Fruit fly (Drosophila melanogaster) whole organism, embryonic: ENCODE results near the gene eIF4H2.

Source experiments
- Aef1 ChIP-seq: fragments of 200-800 bp; sonication (Bioruptor generic); IDR thresholded peaks from 3 replicates; pipeline ENCODE4 v1.3.6; 2022; ENCODE audit warnings: missing biosample characterization, missing genetic modification characterization
- CG11695 ChIP-seq: fragments of 200-800 bp; sonication (Bioruptor generic); IDR thresholded peaks from 3 replicates; pipeline ENCODE4 v1.3.6; 2022; ENCODE audit warnings: missing biosample characterization, missing genetic modification characterization
- CG14441 ChIP-seq: fragments of 200-800 bp; sonication (Bioruptor generic); IDR thresholded peaks from 2 replicates; pipeline ENCODE4 v1.3.6; 2022; ENCODE audit warnings: missing biosample characterization, missing genetic modification characterization
- CG15269 ChIP-seq: fragments of 200-800 bp; sonication (Bioruptor generic); optimal IDR thresholded peaks from 2 replicates; lab custom pipeline; 2018; ENCODE audit warnings: missing biosample characterization, mild to moderate bottlenecking, missing genetic modification characterization, moderate library complexity
- CG1602 ChIP-seq: fragments of 200-800 bp; sonication (Bioruptor generic); optimal IDR thresholded peaks from 3 replicates; lab custom pipeline; 2016; ENCODE audit warnings: missing biosample characterization, missing genetic modification characterization
- CG17328 ChIP-seq: fragments of 200-800 bp; sonication (Bioruptor generic); IDR thresholded peaks from 2 replicates; pipeline ENCODE4 v1.3.6; 2022; ENCODE audit warnings: missing biosample characterization, missing genetic modification characterization
- CG18599 ChIP-seq: fragments of 200-800 bp; sonication (Bioruptor generic); optimal IDR thresholded peaks from 3 replicates; lab custom pipeline; 2017; ENCODE audit warnings: missing biosample characterization, missing genetic modification characterization, mild to moderate bottlenecking, moderate library complexity, missing genetic modification reagents
- CG2202 ChIP-seq: fragments of 200-800 bp; sonication (Bioruptor generic); optimal IDR thresholded peaks from 2 replicates; lab custom pipeline; 2018; ENCODE audit warnings: missing biosample characterization, mild to moderate bottlenecking, missing genetic modification characterization
- CG2678 ChIP-seq: fragments of 200-800 bp; sonication (Bioruptor generic); optimal IDR thresholded peaks from 3 replicates; lab custom pipeline; 2019; ENCODE audit warnings: missing biosample characterization, mild to moderate bottlenecking, missing genetic modification characterization, moderate library complexity
- CG30403 ChIP-seq: fragments of 200-800 bp; sonication (Bioruptor generic); optimal IDR thresholded peaks from 3 replicates; lab custom pipeline; 2016; ENCODE audit warnings: missing biosample characterization, missing genetic modification characterization
- CG31441 ChIP-seq: fragments of 200-800 bp; sonication (Bioruptor generic); IDR thresholded peaks from 2 replicates; pipeline ENCODE4 v1.3.6; 2022; ENCODE audit warnings: missing biosample characterization, missing genetic modification characterization
- CG3281 ChIP-seq: fragments of 200-800 bp; sonication (Bioruptor generic); optimal IDR thresholded peaks from 3 replicates; lab custom pipeline; 2017; ENCODE audit warnings: missing biosample characterization, mild to moderate bottlenecking, missing genetic modification characterization
- CG3726 ChIP-seq: fragments of 200-800 bp; sonication (Bioruptor generic); IDR thresholded peaks from 3 replicates; pipeline ENCODE4, ENCODE4 v1.3.6; 2022; ENCODE audit warnings: missing biosample characterization, missing genetic modification characterization
- CG3847 ChIP-seq: fragments of 200-800 bp; sonication (Bioruptor generic); IDR thresholded peaks from 2 replicates; pipeline ENCODE4 v1.3.6; 2022; ENCODE audit warnings: missing biosample characterization, missing genetic modification characterization
- CG4404 ChIP-seq: fragments of 200-800 bp; sonication (Bioruptor generic); IDR thresholded peaks from 2 replicates; pipeline ENCODE4 v1.3.6; 2022; ENCODE audit warnings: missing biosample characterization, missing genetic modification characterization
- CG7556 ChIP-seq: fragments of 200-800 bp; sonication (Bioruptor generic); optimal IDR thresholded peaks from 2 replicates; lab custom pipeline; 2017; ENCODE audit warnings: missing biosample characterization, mild to moderate bottlenecking, missing genetic modification characterization
- CG8765 ChIP-seq: fragments of 200-800 bp; sonication (Bioruptor generic); IDR thresholded peaks from 2 replicates; pipeline ENCODE4 v1.3.6; 2022; ENCODE audit warnings: missing biosample characterization, missing genetic modification characterization
- Deaf1 ChIP-seq: fragments of 200-800 bp; optimal IDR thresholded peaks from 3 replicates; lab custom pipeline; 2019; ENCODE audit warnings: missing biosample characterization, mild to moderate bottlenecking, missing genetic modification characterization, moderate library complexity
- Dref ChIP-seq: fragments of 200-800 bp; sonication (Bioruptor generic); IDR thresholded peaks from 2 replicates; pipeline ENCODE4 v1.3.6; 2022; ENCODE audit warnings: missing biosample characterization, missing genetic modification characterization
- Ets65A ChIP-seq: fragments of 200-800 bp; sonication (Bioruptor generic); peaks from one replicate; lab custom pipeline; 2016; ENCODE audit warnings: missing biosample characterization, missing genetic modification characterization
- Fer3 ChIP-seq: fragments of 200-800 bp; sonication (Bioruptor generic); optimal IDR thresholded peaks from 2 replicates; lab custom pipeline; 2018; ENCODE audit warnings: missing biosample characterization, mild to moderate bottlenecking, missing genetic modification characterization, moderate library complexity
- H2.0 ChIP-seq: fragments of 200-800 bp; sonication (Bioruptor generic); IDR thresholded peaks from 2 replicates; pipeline ENCODE4 v1.3.6; 2022; ENCODE audit warnings: missing biosample characterization, missing genetic modification characterization
- HHEX ChIP-seq: fragments of 200-800 bp; sonication (Bioruptor generic); optimal IDR thresholded peaks from 3 replicates; lab custom pipeline; 2017; ENCODE audit warnings: missing biosample characterization, mild to moderate bottlenecking, missing genetic modification characterization, missing genetic modification reagents
- HLH54F ChIP-seq: fragments of 200-800 bp; sonication (Bioruptor generic); optimal IDR thresholded peaks from 3 replicates; lab custom pipeline; 2016; ENCODE audit warnings: missing biosample characterization, missing genetic modification characterization
- HmgD ChIP-seq: fragments of 200-800 bp; sonication (Bioruptor generic); optimal IDR thresholded peaks from 3 replicates; lab custom pipeline; 2016; ENCODE audit warnings: missing biosample characterization, missing genetic modification characterization
- Hmx ChIP-seq: fragments of 200-800 bp; sonication (Bioruptor generic); optimal IDR thresholded peaks from 2 replicates; lab custom pipeline; 2016; ENCODE audit warnings: missing biosample characterization, missing genetic modification characterization
- Oli ChIP-seq: fragments of 200-800 bp; sonication (Bioruptor generic); optimal IDR thresholded peaks from 2 replicates; lab custom pipeline; 2018; ENCODE audit warnings: missing biosample characterization, mild to moderate bottlenecking, missing genetic modification characterization, moderate library complexity
- Optix ChIP-seq: fragments of 200-800 bp; sonication (Bioruptor generic); IDR thresholded peaks from 3 replicates; pipeline ENCODE4 v1.3.6; 2022; ENCODE audit warnings: missing biosample characterization, missing genetic modification characterization
- Scr ChIP-seq: fragments of 200-800 bp; sonication (Bioruptor generic); IDR thresholded peaks from 2 replicates; pipeline ENCODE4 v1.3.6; 2022; ENCODE audit warnings: missing biosample characterization, missing genetic modification characterization; ENCODE audit not compliant: partially characterized antibody
- Sox100B ChIP-seq: fragments of 200-800 bp; sonication (Bioruptor generic); optimal IDR thresholded peaks from 3 replicates; lab custom pipeline; 2018; ENCODE audit warnings: missing biosample characterization, mild to moderate bottlenecking, missing genetic modification characterization
- Vsx1 ChIP-seq: fragments of 200-800 bp; sonication (Bioruptor generic); optimal IDR thresholded peaks from 2 replicates; lab custom pipeline; 2017; ENCODE audit warnings: missing biosample characterization, mild to moderate bottlenecking, missing genetic modification characterization, missing genetic modification reagents
- bsh ChIP-seq, 2 experiments: fragments of 200-800 bp; sonication (Bioruptor generic); optimal IDR thresholded peaks; 2 replicates each; lab custom pipeline; 2017 to 2018; ENCODE audit warnings: mild to moderate bottlenecking in 2 of 2, missing biosample characterization in 2 of 2, missing genetic modification characterization in 2 of 2, moderate library complexity in 1 of 2
- cg ChIP-seq: fragments of 200-800 bp; sonication (Bioruptor generic); optimal IDR thresholded peaks from 3 replicates; lab custom pipeline; 2019; ENCODE audit warnings: missing biosample characterization, mild to moderate bottlenecking, missing genetic modification characterization, moderate library complexity
- ci ChIP-seq: fragments of 200-800 bp; sonication (Bioruptor generic); IDR thresholded peaks from 3 replicates; pipeline ENCODE4 v1.3.6; 2022; ENCODE audit warnings: missing biosample characterization, missing genetic modification characterization
- ems ChIP-seq: fragments of 200-800 bp; sonication (Bioruptor generic); optimal IDR thresholded peaks from 3 replicates; lab custom pipeline; 2016; ENCODE audit warnings: missing biosample characterization, missing genetic modification characterization
- exex ChIP-seq: fragments of 200-800 bp; sonication (Bioruptor generic); optimal IDR thresholded peaks from 4 replicates; lab custom pipeline; 2018; ENCODE audit warnings: missing biosample characterization, mild to moderate bottlenecking, missing genetic modification characterization, moderate library complexity
- fd64A ChIP-seq: fragments of 200-800 bp; sonication (Bioruptor generic); optimal IDR thresholded peaks from 3 replicates; lab custom pipeline; 2018; ENCODE audit warnings: missing biosample characterization, mild to moderate bottlenecking, missing genetic modification characterization
- gem ChIP-seq: fragments of 200-800 bp; sonication (Bioruptor generic); optimal IDR thresholded peaks from 2 replicates; lab custom pipeline; 2019; ENCODE audit warnings: missing biosample characterization, mild to moderate bottlenecking, missing genetic modification characterization, moderate library complexity
- ind ChIP-seq: fragments of 200-800 bp; sonication (Bioruptor generic); optimal IDR thresholded peaks from 3 replicates; lab custom pipeline; 2016; ENCODE audit warnings: missing biosample characterization, missing genetic modification characterization
- inv ChIP-seq: fragments of 200-800 bp; sonication (Bioruptor generic); IDR thresholded peaks from 2 replicates; pipeline ENCODE4 v1.3.6; 2022; ENCODE audit warnings: missing biosample characterization, missing genetic modification characterization; ENCODE audit not compliant: partially characterized antibody
- lmd ChIP-seq: fragments of 200-800 bp; sonication (Bioruptor generic); IDR thresholded peaks from 2 replicates; pipeline ENCODE4 v1.3.6; 2022; ENCODE audit warnings: missing biosample characterization, missing genetic modification characterization
- nom ChIP-seq: fragments of 200-800 bp; sonication (Bioruptor generic); optimal IDR thresholded peaks from 2 replicates; lab custom pipeline; 2017; ENCODE audit warnings: missing biosample characterization, missing genetic modification characterization, mild to moderate bottlenecking, moderate library complexity, missing genetic modification reagents
- phol ChIP-seq: fragments of 200-800 bp; sonication (Bioruptor generic); optimal IDR thresholded peaks from 3 replicates; lab custom pipeline; 2018; ENCODE audit warnings: missing biosample characterization, mild to moderate bottlenecking, missing genetic modification characterization, moderate library complexity
- prd ChIP-seq, 3 experiments: fragments of >200 bp in 2 of 3; fragments of 200-800 bp in 1 of 3; sonication (Bioruptor generic) in 1 of 3; optimal IDR thresholded peaks in 2 of 3; IDR thresholded peaks in 1 of 3; 2 replicates in 2 of 3; 3 replicates in 1 of 3; pipeline versions ENCODE4 v1.3.6 to Lab custom; 2017 to 2022; ENCODE audit warnings: missing biosample characterization in 1 of 3, missing genetic modification characterization in 1 of 3
- row ChIP-seq: fragments of 200-800 bp; sonication (Bioruptor generic); IDR thresholded peaks from 3 replicates; pipeline ENCODE4 v1.3.6; 2022; ENCODE audit warnings: missing biosample characterization, missing genetic modification characterization
- schlank ChIP-seq: fragments of 200-800 bp; sonication (Bioruptor generic); optimal IDR thresholded peaks from 2 replicates; lab custom pipeline; 2018; ENCODE audit warnings: missing biosample characterization, mild to moderate bottlenecking, missing genetic modification characterization
- sens ChIP-seq: fragments of 200-800 bp; sonication (Bioruptor generic); peaks from one replicate; lab custom pipeline; 2016; ENCODE audit warnings: missing biosample characterization, missing genetic modification characterization
- slbo ChIP-seq: fragments of 200-800 bp; sonication (Bioruptor generic); IDR thresholded peaks from 2 replicates; pipeline ENCODE4 v1.3.6; 2022; ENCODE audit warnings: missing biosample characterization, missing genetic modification characterization
- ttk ChIP-seq: fragments of 200-800 bp; sonication (Bioruptor generic); IDR thresholded peaks from 2 replicates; pipeline ENCODE4 v2.1.2; 2022; ENCODE audit warnings: missing biosample characterization, missing genetic modification characterization

The eIF4H2 gene

dm6 chr3R:30709270-30709669, 16.6 kb upstream of the eIF4H2 start (continued):
- 0 out of 3 replicates have a peak, but pooled peaks have one; percentile 25 for TF ChIP-seq CG11695
- TF ChIP-seq CG8765 (GFP tag; lab: Robert Waterston, UW): 0 out of 2 replicates have a peak, but pooled peaks have one; percentile 26
- peak; percentile 38; the same call in 1 of the 2 replicates for TF ChIP-seq CG14441
- TF ChIP-seq CG31441: 0 out of 2 replicates have a peak, but pooled peaks have one; percentile 15
- TF ChIP-seq CG30403 (GFP tag; lab: Kevin White, UChicago): no peak
- TF ChIP-seq ttk (GFP tag; lab: Robert Waterston, UW): peak; percentile 46; the same call in 1 of the 2 replicates
- peak; percentile 20 for TF ChIP-seq Fer3 (tag; lab: Kevin White, UChicago)
- no peak for TF ChIP-seq Oli (tag; lab: Kevin White, UChicago)
- no peak for TF ChIP-seq CG2202
- TF ChIP-seq sens (GFP tag; lab: Kevin White, UChicago): peak; percentile 74
- peak; percentile 11 for TF ChIP-seq gem (tag; lab: Kevin White, UChicago)
- TF ChIP-seq CG18599 (GFP tag; lab: Kevin White, UChicago): peak; percentile 65
- 0 out of 2 replicates have a peak, but pooled peaks have one; percentile 30 for TF ChIP-seq CG3847 (GFP tag; lab: Robert Waterston, UW)
- peak; percentile 4 for TF ChIP-seq CG15269 (tag; lab: Kevin White, UChicago)
- TF ChIP-seq Aef1 (GFP tag; lab: Robert Waterston, UW): peak; percentile 12; the same call in 1 of the 3 replicates
- TF ChIP-seq H2.0 (GFP tag; lab: Robert Waterston, UW): 0 out of 2 replicates have a peak, but pooled peaks have one; percentile 29
- TF ChIP-seq schlank (tag; lab: Kevin White, UChicago): no peak
- TF ChIP-seq Optix (GFP tag; lab: Robert Waterston, UW): 0 out of 3 replicates have a peak, but pooled peaks have one; percentile 16
- TF ChIP-seq Ets65A (GFP tag; lab: Kevin White, UChicago): peak; percentile 77
- peak; percentile 25 for TF ChIP-seq CG2678 (tag; lab: Kevin White, UChicago)
- TF ChIP-seq nom: no peak
- peak; percentile 6 for TF ChIP-seq CG7556 (GFP tag; lab: Kevin White, UChicago)
- no peak for TF ChIP-seq exex (tag; lab: Kevin White, UChicago)
- TF ChIP-seq prd (optimal IDR thresholded peaks at IDR 0.05; lab: Kevin White, UChicago): no peak
- TF ChIP-seq prd (GFP tag; IDR thresholded peaks at IDR 0.05; lab: Robert Waterston, UW): peak; percentile 60; the same call in 2 of the 3 replicates
- no peak for TF ChIP-seq HLH54F (GFP tag; lab: Kevin White, UChicago)
- no peak for TF ChIP-seq Scr (GFP tag; lab: Robert Waterston, UW)
- peak; percentile 10; the same call in 1 of the 2 replicates for TF ChIP-seq CG17328 (GFP tag; lab: Robert Waterston, UW)
- TF ChIP-seq slbo: peak; percentile 52
- 0 out of 2 replicates have a peak, but pooled peaks have one; percentile 13 for TF ChIP-seq CG4404
- TF ChIP-seq row: peak; percentile 57; the same call in 2 of the 3 replicates
- no peak for TF ChIP-seq Sox100B
- TF ChIP-seq ci (GFP tag; lab: Robert Waterston, UW): 0 out of 3 replicates have a peak, but pooled peaks have one; percentile 32
- no peak for TF ChIP-seq CG1602 (GFP tag; lab: Kevin White, UChicago)
- TF ChIP-seq ind (GFP tag; lab: Kevin White, UChicago): no peak
- TF ChIP-seq phol: peak; percentile 6
- no peak for TF ChIP-seq CG3726 (GFP tag; lab: Robert Waterston, UW)
- TF ChIP-seq lmd (GFP tag; lab: Robert Waterston, UW): peak; percentile 21; the same call in 1 of the 2 replicates
- TF ChIP-seq HmgD (GFP tag; lab: Kevin White, UChicago): no peak
- TF ChIP-seq ems (GFP tag; lab: Kevin White, UChicago): no peak
- no peak for TF ChIP-seq fd64A (GFP tag; lab: Kevin White, UChicago)
- TF ChIP-seq cg (GFP tag; lab: Kevin White, UChicago): no peak
- peak; percentile 6 for TF ChIP-seq CG3281
- TF ChIP-seq inv (GFP tag; lab: Robert Waterston, UW): no peak
- peak in 1 of 2 experiments; percentile 19 for TF ChIP-seq bsh (GFP tag; optimal IDR thresholded peaks at IDR 0.05; lab: Kevin White, UChicago)
- no peak for TF ChIP-seq Vsx1 (GFP tag; lab: Kevin White, UChicago)
- no peak for TF ChIP-seq Dref (GFP tag; lab: Robert Waterston, UW)
- TF ChIP-seq HHEX (GFP tag; lab: Kevin White, UChicago): peak; percentile 27
- no peak for TF ChIP-seq Deaf1
- TF ChIP-seq Hmx (GFP tag; lab: Kevin White, UChicago): no peak
